Fruit fly (Drosophila melanogaster) whole organism, embryonic: ENCODE results near the gene BNIP3.

Experiments used
- CG12071 ChIP-seq: fragments of 200-800 bp; sonication (Bioruptor generic); optimal IDR thresholded peaks from 3 replicates; lab custom pipeline; 2018; ENCODE audit warnings: missing biosample characterization, mild to moderate bottlenecking, missing genetic modification characterization
- CG12236 ChIP-seq: fragments of 200-800 bp; sonication (Bioruptor generic); optimal IDR thresholded peaks from 2 replicates; lab custom pipeline; 2016; ENCODE audit warnings: missing biosample characterization, missing genetic modification characterization
- CG12659 ChIP-seq: fragments of 200-800 bp; sonication (Bioruptor generic); optimal IDR thresholded peaks from 3 replicates; lab custom pipeline; 2017; ENCODE audit warnings: mild to moderate bottlenecking, missing biosample characterization, missing genetic modification reagents, missing genetic modification characterization
- CG17186 ChIP-seq: fragments of 200-800 bp; sonication (Bioruptor generic); optimal IDR thresholded peaks from 3 replicates; lab custom pipeline; 2017; ENCODE audit warnings: missing biosample characterization, missing genetic modification reagents, missing genetic modification characterization
- CG3163 ChIP-seq: fragments of 200-800 bp; sonication (Bioruptor generic); optimal IDR thresholded peaks from 3 replicates; lab custom pipeline; 2016; ENCODE audit warnings: missing biosample characterization, missing genetic modification characterization
- CG32772 ChIP-seq: fragments of 200-800 bp; sonication (Bioruptor generic); IDR thresholded peaks from 2 replicates; pipeline ENCODE4 v1.3.6; 2022; ENCODE audit warnings: missing biosample characterization, missing genetic modification characterization
- CG3281 ChIP-seq: fragments of 200-800 bp; sonication (Bioruptor generic); optimal IDR thresholded peaks from 3 replicates; lab custom pipeline; 2017; ENCODE audit warnings: missing biosample characterization, mild to moderate bottlenecking, missing genetic modification characterization
- CG3407 ChIP-seq: fragments of 200-800 bp; sonication (Bioruptor generic); optimal IDR thresholded peaks from 2 replicates; lab custom pipeline; 2018; ENCODE audit warnings: missing biosample characterization, mild to moderate bottlenecking, missing genetic modification characterization
- CG34224 ChIP-seq: fragments of 200-800 bp; sonication (Bioruptor generic); IDR thresholded peaks from 3 replicates; pipeline ENCODE4 v1.3.6; 2022; ENCODE audit warnings: missing biosample characterization, missing genetic modification characterization; ENCODE audit not compliant: partially characterized antibody
- CG6689 ChIP-seq: fragments of 200-800 bp; sonication (Bioruptor generic); IDR thresholded peaks from 2 replicates; pipeline ENCODE4 v1.3.6; 2022; ENCODE audit warnings: missing biosample characterization, missing genetic modification characterization
- CG6791 ChIP-seq: fragments of 200-800 bp; sonication (Bioruptor generic); IDR thresholded peaks from 3 replicates; pipeline ENCODE4 v1.3.6; 2022; ENCODE audit warnings: missing biosample characterization, missing genetic modification characterization; ENCODE audit not compliant: partially characterized antibody
- CG6813 ChIP-seq: fragments of 200-800 bp; sonication (Bioruptor generic); optimal IDR thresholded peaks from 2 replicates; lab custom pipeline; 2017; ENCODE audit warnings: missing biosample characterization, missing genetic modification characterization, mild to moderate bottlenecking, moderate library complexity, missing genetic modification reagents
- CG7786 ChIP-seq: fragments of 200-800 bp; sonication (Bioruptor generic); optimal IDR thresholded peaks from 2 replicates; lab custom pipeline; 2016; ENCODE audit warnings: missing biosample characterization, missing genetic modification characterization
- CG7963 ChIP-seq: fragments of 200-800 bp; sonication (Bioruptor generic); IDR thresholded peaks from 3 replicates; pipeline ENCODE4 v1.3.6; 2022; ENCODE audit warnings: missing biosample characterization, missing genetic modification characterization; ENCODE audit not compliant: partially characterized antibody
- CG8089 ChIP-seq: fragments of 200-800 bp; sonication (Bioruptor generic); optimal IDR thresholded peaks from 3 replicates; lab custom pipeline; 2016; ENCODE audit warnings: missing biosample characterization, missing genetic modification characterization
- CG9932 ChIP-seq: fragments of 200-800 bp; sonication (Bioruptor generic); IDR thresholded peaks from 2 replicates; pipeline ENCODE4 v1.3.6; 2022; ENCODE audit warnings: missing biosample characterization, missing genetic modification characterization
- CTCF ChIP-seq: fragments of 200-800 bp; sonication (Bioruptor generic); optimal IDR thresholded peaks from 2 replicates; lab custom pipeline; 2017; ENCODE audit warnings: missing biosample characterization, mild to moderate bottlenecking, missing genetic modification characterization, moderate library complexity
- CoRest ChIP-seq: fragments of 200-800 bp; sonication (Bioruptor generic); optimal IDR thresholded peaks from 3 replicates; lab custom pipeline; 2018; ENCODE audit warnings: missing biosample characterization, mild to moderate bottlenecking, missing genetic modification characterization, moderate library complexity
- Dbx ChIP-seq: fragments of 200-800 bp; sonication (Bioruptor generic); IDR thresholded peaks from 3 replicates; pipeline ENCODE4 v1.3.6; 2022; ENCODE audit warnings: missing biosample characterization, missing genetic modification characterization
- Dip2 ChIP-seq: fragments of 200-800 bp; sonication (Bioruptor generic); IDR thresholded peaks from 2 replicates; pipeline ENCODE4 v1.3.6; 2022; ENCODE audit warnings: missing biosample characterization, missing genetic modification characterization
- HHEX ChIP-seq: fragments of 200-800 bp; sonication (Bioruptor generic); optimal IDR thresholded peaks from 3 replicates; lab custom pipeline; 2017; ENCODE audit warnings: missing biosample characterization, mild to moderate bottlenecking, missing genetic modification characterization, missing genetic modification reagents
- Hmr ChIP-seq: fragments of 200-800 bp; sonication (Bioruptor generic); optimal IDR thresholded peaks from 3 replicates; lab custom pipeline; 2017; ENCODE audit warnings: mild to moderate bottlenecking, missing biosample characterization, missing genetic modification reagents, missing genetic modification characterization
- Lpt ChIP-seq: fragments of >200 bp; optimal IDR thresholded peaks from 2 replicates; lab custom pipeline; 2018; ENCODE audit warnings: missing biosample characterization, missing genetic modification characterization
- NC2α ChIP-seq: fragments of 200-800 bp; sonication (Bioruptor generic); optimal IDR thresholded peaks from 2 replicates; lab custom pipeline; 2016; ENCODE audit warnings: missing biosample characterization, missing genetic modification characterization
- Ptx1 ChIP-seq: fragments of 200-800 bp; sonication (Bioruptor generic); IDR thresholded peaks from 2 replicates; pipeline ENCODE4 v1.3.6; 2022; ENCODE audit warnings: missing biosample characterization, missing genetic modification characterization
- Sry-β ChIP-seq: fragments of 200-800 bp; sonication (Bioruptor generic); optimal IDR thresholded peaks from 2 replicates; lab custom pipeline; 2018; ENCODE audit warnings: missing biosample characterization, mild to moderate bottlenecking, missing genetic modification characterization, moderate library complexity
- Vsx1 ChIP-seq: fragments of 200-800 bp; sonication (Bioruptor generic); optimal IDR thresholded peaks from 2 replicates; lab custom pipeline; 2017; ENCODE audit warnings: missing biosample characterization, mild to moderate bottlenecking, missing genetic modification characterization, missing genetic modification reagents
- aop ChIP-seq: fragments of 200-800 bp; sonication (Bioruptor generic); IDR thresholded peaks from 2 replicates; pipeline ENCODE4 v1.3.6; 2022; ENCODE audit warnings: missing biosample characterization, missing genetic modification characterization
- bcd ChIP-seq: fragments of 200-800 bp; sonication (Bioruptor generic); optimal IDR thresholded peaks from 2 replicates; lab custom pipeline; 2017; ENCODE audit warnings: missing biosample characterization, mild to moderate bottlenecking, missing genetic modification characterization
- bsh ChIP-seq, 2 experiments: fragments of 200-800 bp; sonication (Bioruptor generic); optimal IDR thresholded peaks; 2 replicates each; lab custom pipeline; 2017 to 2018; ENCODE audit warnings: mild to moderate bottlenecking in 2 of 2, missing biosample characterization in 2 of 2, missing genetic modification characterization in 2 of 2, moderate library complexity in 1 of 2
- chif ChIP-seq, 2 experiments: fragments of 200-800 bp; sonication (Bioruptor generic); optimal IDR thresholded peaks; 3 replicates each; lab custom pipeline; 2016; ENCODE audit warnings: missing biosample characterization in 2 of 2, missing genetic modification characterization in 2 of 2
- chinmo ChIP-seq: fragments of 200-800 bp; sonication (Bioruptor generic); IDR thresholded peaks from 4 replicates; pipeline ENCODE4 v1.3.6; 2022; ENCODE audit warnings: missing biosample characterization, missing genetic modification characterization; ENCODE audit not compliant: partially characterized antibody
- crol ChIP-seq: fragments of 200-800 bp; sonication (Bioruptor generic); IDR thresholded peaks from 2 replicates; pipeline ENCODE4 v1.3.6; 2022; ENCODE audit warnings: missing biosample characterization, missing genetic modification characterization
- danr ChIP-seq: fragments of 200-800 bp; sonication (Bioruptor generic); IDR thresholded peaks from 2 replicates; pipeline ENCODE4 v1.3.6; 2022; ENCODE audit warnings: missing biosample characterization, missing genetic modification characterization
- dmrt99B ChIP-seq: fragments of 200-800 bp; sonication (Bioruptor generic); optimal IDR thresholded peaks from 2 replicates; lab custom pipeline; 2018; ENCODE audit warnings: missing biosample characterization, mild to moderate bottlenecking, missing genetic modification characterization, moderate library complexity
- esg ChIP-seq: fragments of 200-800 bp; sonication (Bioruptor generic); conservative IDR thresholded peaks from 2 replicates; pipeline ENCODE4 v1.3.6; 2022; ENCODE audit warnings: missing biosample characterization, missing genetic modification characterization
- gcm2 ChIP-seq: fragments of 200-800 bp; sonication (Bioruptor generic); optimal IDR thresholded peaks from 2 replicates; lab custom pipeline; 2016; ENCODE audit warnings: missing biosample characterization, missing genetic modification characterization
- grn ChIP-seq: fragments of 200-800 bp; sonication (Bioruptor generic); optimal IDR thresholded peaks from 3 replicates; lab custom pipeline; 2017; ENCODE audit warnings: missing biosample characterization, missing genetic modification characterization
- hb ChIP-seq: fragments of 200-800 bp; sonication (Bioruptor generic); IDR thresholded peaks from 3 replicates; pipeline ENCODE4 v1.3.6; 2022; ENCODE audit warnings: missing biosample characterization, missing genetic modification characterization; ENCODE audit not compliant: partially characterized antibody
- kah ChIP-seq: fragments of 200-800 bp; sonication (Bioruptor generic); optimal IDR thresholded peaks from 2 replicates; lab custom pipeline; 2018; ENCODE audit warnings: missing biosample characterization, mild to moderate bottlenecking, missing genetic modification characterization
- kay ChIP-seq: fragments of 200-800 bp; sonication (Bioruptor generic); optimal IDR thresholded peaks from 2 replicates; lab custom pipeline; 2016; ENCODE audit warnings: missing biosample characterization, missing genetic modification characterization
- nau ChIP-seq: fragments of 200-800 bp; sonication (Bioruptor generic); optimal IDR thresholded peaks from 3 replicates; lab custom pipeline; 2017; ENCODE audit warnings: missing biosample characterization, mild to moderate bottlenecking, missing genetic modification characterization, missing genetic modification reagents
- nerfin-1 ChIP-seq: fragments of 200-800 bp; sonication (Bioruptor generic); optimal IDR thresholded peaks from 3 replicates; lab custom pipeline; 2019; ENCODE audit warnings: missing biosample characterization, mild to moderate bottlenecking, missing genetic modification characterization, moderate library complexity
- row ChIP-seq: fragments of 200-800 bp; sonication (Bioruptor generic); IDR thresholded peaks from 3 replicates; pipeline ENCODE4 v1.3.6; 2022; ENCODE audit warnings: missing biosample characterization, missing genetic modification characterization
- scrt ChIP-seq: fragments of 200-800 bp; sonication (Bioruptor generic); optimal IDR thresholded peaks from 2 replicates; lab custom pipeline; 2018; ENCODE audit warnings: missing biosample characterization, mild to moderate bottlenecking, missing genetic modification characterization, moderate library complexity
- sens ChIP-seq: fragments of 200-800 bp; sonication (Bioruptor generic); peaks from one replicate; lab custom pipeline; 2016; ENCODE audit warnings: missing biosample characterization, missing genetic modification characterization
- shn ChIP-seq: fragments of 200-800 bp; sonication (Bioruptor generic); optimal IDR thresholded peaks from 3 replicates; lab custom pipeline; 2016; ENCODE audit warnings: missing biosample characterization, missing genetic modification characterization
- sima ChIP-seq: fragments of 200-800 bp; sonication (Bioruptor generic); optimal IDR thresholded peaks from 2 replicates; lab custom pipeline; 2016; ENCODE audit warnings: missing biosample characterization, missing genetic modification characterization
- slp2 ChIP-seq: fragments of 200-800 bp; sonication (Bioruptor generic); optimal IDR thresholded peaks from 2 replicates; lab custom pipeline; 2016; ENCODE audit warnings: missing biosample characterization, missing genetic modification characterization
- ttk ChIP-seq: fragments of 200-800 bp; sonication (Bioruptor generic); IDR thresholded peaks from 2 replicates; pipeline ENCODE4 v2.1.2; 2022; ENCODE audit warnings: missing biosample characterization, missing genetic modification characterization
- tup ChIP-seq: fragments of 200-800 bp; sonication (Bioruptor generic); optimal IDR thresholded peaks from 2 replicates; lab custom pipeline; 2016; ENCODE audit warnings: missing biosample characterization, mild to moderate bottlenecking, missing genetic modification characterization, moderate library complexity
- tx ChIP-seq: fragments of 200-800 bp; sonication (Bioruptor generic); optimal IDR thresholded peaks from 2 replicates; lab custom pipeline; 2016; ENCODE audit warnings: missing biosample characterization, missing genetic modification characterization
- z ChIP-seq: fragments of 200-800 bp; sonication (Bioruptor generic); IDR thresholded peaks from 3 replicates; pipeline ENCODE4 v1.3.6; 2022; ENCODE audit warnings: missing biosample characterization, missing genetic modification characterization

BNIP3 gene

DNA sequence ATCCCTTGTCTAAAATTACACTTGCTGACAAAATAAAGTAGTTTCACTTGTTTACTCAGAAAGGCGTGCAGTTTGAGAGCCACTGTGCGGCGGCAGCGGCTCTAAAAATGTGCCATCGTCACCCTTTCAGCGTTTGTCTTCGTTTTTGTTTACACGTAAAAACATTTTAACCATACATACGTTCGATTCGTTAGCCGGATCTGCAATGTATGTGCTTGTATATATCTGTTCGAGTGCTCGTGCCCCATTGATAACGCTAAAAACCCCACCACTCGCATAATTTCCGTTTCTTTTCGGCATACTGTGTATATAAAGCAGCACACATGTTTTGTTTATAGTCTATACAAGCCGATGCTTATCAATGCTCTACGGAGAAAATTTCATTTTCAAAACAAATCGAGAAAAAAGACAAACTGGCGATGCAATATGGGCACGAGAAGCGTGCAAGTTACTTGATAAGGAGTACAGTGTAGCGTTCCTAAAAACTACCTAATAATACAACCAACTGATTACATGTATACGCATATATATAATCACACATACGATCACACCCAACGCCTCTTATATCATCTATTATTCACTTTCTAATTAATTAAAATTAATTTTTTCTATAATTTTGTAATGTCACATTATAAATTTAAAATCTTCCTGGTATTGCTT, 2.5 kb downstream of the BNIP3 start (continued):
- TF ChIP-seq HHEX (no peak), esg (peak; percentile 36; the same call in 1 of the 2 replicates), grn (GFP tag; lab: Kevin White, UChicago) (peak; percentile 69), kah (no peak), CG17186 (GFP tag; lab: Kevin White, UChicago) (no peak), sima (GFP tag; lab: Kevin White, UChicago) (no peak), chif (GFP tag; optimal IDR thresholded peaks at IDR 0.05; lab: Kevin White, UChicago) (no peak), danr (GFP tag; lab: Robert Waterston, UW) (no peak), CG6689 (no peak), bcd (GFP tag; lab: Kevin White, UChicago) (peak; percentile 14), CG8089 (GFP tag; lab: Kevin White, UChicago) (no peak), CG34224 (GFP tag; lab: Robert Waterston, UW) (0 out of 3 replicates have a peak, but pooled peaks have one; percentile 31), Dbx (GFP tag; lab: Robert Waterston, UW) (no peak), dmrt99B (tag; lab: Kevin White, UChicago) (peak; percentile 41), CG12071 (GFP tag; lab: Kevin White, UChicago) (peak; percentile 41), CTCF (GFP tag; lab: Kevin White, UChicago) (no peak), crol (GFP tag; lab: Robert Waterston, UW) (no peak), Lpt (no peak), CG7963 (GFP tag; lab: Robert Waterston, UW) (no peak), CG3163 (no peak), nerfin-1 (tag; lab: Kevin White, UChicago) (no peak), Hmr (peak; percentile 48), CG32772 (GFP tag; lab: Robert Waterston, UW) (peak; percentile 57), tx (GFP tag; lab: Kevin White, UChicago) (no peak), CG3281 (no peak), nau (GFP tag; lab: Kevin White, UChicago) (no peak), CG7786 (GFP tag; lab: Kevin White, UChicago) (no peak), Vsx1 (no peak), Dip2 (no peak), tup (no peak), gcm2 (GFP tag; lab: Kevin White, UChicago) (no peak), CG12236 (GFP tag; lab: Kevin White, UChicago) (no peak), kay (GFP tag; lab: Kevin White, UChicago) (no peak), CG12659 (GFP tag; lab: Kevin White, UChicago) (peak; percentile 37), row (GFP tag; lab: Robert Waterston, UW) (peak; percentile 83), CG3407 (GFP tag; lab: Kevin White, UChicago) (no peak), Ptx1 (GFP tag; lab: Robert Waterston, UW) (peak; percentile 45)

DNA sequence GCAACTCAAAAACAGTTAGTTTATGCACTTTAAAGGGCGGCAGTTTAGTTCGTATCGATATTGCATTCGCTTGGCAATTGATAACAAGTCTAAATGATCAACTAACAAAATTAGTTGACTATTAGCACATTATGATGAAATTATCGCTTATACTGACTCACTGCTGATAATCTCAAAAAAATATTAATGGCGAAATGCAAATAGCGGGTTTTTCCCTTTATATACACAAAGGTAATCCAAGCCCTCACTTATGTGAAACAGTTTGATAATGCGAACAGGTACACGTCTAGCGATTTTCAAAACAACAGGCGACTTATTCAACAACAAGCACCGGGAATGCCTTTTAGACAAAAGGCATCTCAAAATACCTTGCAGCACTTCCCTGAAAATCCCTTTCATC, 5.1 kb downstream of the BNIP3 start:
- TF ChIP-seq bsh (GFP tag; optimal IDR thresholded peaks at IDR 0.05; lab: Kevin White, UChicago): no peak
- TF ChIP-seq slp2 (GFP tag; lab: Kevin White, UChicago): no peak
- TF ChIP-seq NC2α (GFP tag; lab: Kevin White, UChicago): no peak
- no peak for TF ChIP-seq hb
- 0 out of 4 replicates have a peak, but pooled peaks have one; percentile 30 for TF ChIP-seq chinmo (GFP tag; lab: Robert Waterston, UW)
- TF ChIP-seq CG9932 (GFP tag; lab: Robert Waterston, UW): no peak
- TF ChIP-seq CoRest (tag; lab: Kevin White, UChicago): no peak
- no peak for TF ChIP-seq aop (GFP tag; lab: Robert Waterston, UW)
- TF ChIP-seq shn (GFP tag; lab: Kevin White, UChicago): no peak
- TF ChIP-seq danr (GFP tag; lab: Robert Waterston, UW): no peak
- TF ChIP-seq CG6791 (GFP tag; lab: Robert Waterston, UW): no peak
- TF ChIP-seq z (GFP tag; lab: Robert Waterston, UW): no peak
- no peak for TF ChIP-seq scrt (GFP tag; lab: Kevin White, UChicago)
- peak; percentile 50 for TF ChIP-seq sens (GFP tag; lab: Kevin White, UChicago)
- TF ChIP-seq CG6813 (GFP tag; lab: Kevin White, UChicago): no peak
- TF ChIP-seq Sry-β (GFP tag; lab: Kevin White, UChicago): no peak
- TF ChIP-seq ttk (GFP tag; lab: Robert Waterston, UW): no peak
